Worm (Caenorhabditis elegans) whole organism, early embryonic: Measurements from ENCODE around the gene F45H10.5.

Experiments used
- B0310.2 ChIP-seq: sonication (generic microtip); optimal IDR thresholded peaks from 2 replicates; lab custom pipeline; 2016; ENCODE audit warnings: mild to moderate bottlenecking, missing genetic modification characterization, missing compliant biosample characterization
- F13C5.2 ChIP-seq: sonication (generic microtip); optimal IDR thresholded peaks from 2 replicates; lab custom pipeline; 2017; ENCODE audit warnings: mild to moderate bottlenecking, missing genetic modification characterization, inconsistent platforms, missing compliant biosample characterization
- aly-1 ChIP-seq: sonication (generic microtip); optimal IDR thresholded peaks from 2 replicates; lab custom pipeline; 2016; ENCODE audit warnings: missing genetic modification characterization, missing compliant biosample characterization
- ama-1 ChIP-seq: fragments of 150-350 bp; optimal IDR thresholded peaks from 2 replicates; lab custom pipeline; 2014
- ceh-13 ChIP-seq: fragments of 200-800 bp; sonication (Bioruptor generic); optimal IDR thresholded peaks from 2 replicates; lab custom pipeline; 2018; ENCODE audit warnings: mild to moderate bottlenecking, missing genetic modification characterization, missing compliant biosample characterization
- ceh-36 ChIP-seq: sonication (generic microtip); optimal IDR thresholded peaks from 2 replicates; lab custom pipeline; 2016; ENCODE audit warnings: missing genetic modification characterization, inconsistent platforms, missing compliant biosample characterization
- ets-7 ChIP-seq: sonication (generic microtip); optimal IDR thresholded peaks from 2 replicates; lab custom pipeline; 2016; ENCODE audit warnings: missing genotype, missing genetic modification characterization, missing compliant biosample characterization
- flt-1 ChIP-seq: fragments of 200-800 bp; sonication (Bioruptor generic); IDR thresholded peaks from 2 replicates; pipeline ENCODE4 v1.3.6; 2022; ENCODE audit warnings: missing genetic modification characterization, missing compliant biosample characterization
- hmg-4 ChIP-seq: fragments of 200-800 bp; sonication (Bioruptor generic); optimal IDR thresholded peaks from 2 replicates; lab custom pipeline; 2018; ENCODE audit warnings: mild to moderate bottlenecking, missing genetic modification characterization, missing compliant biosample characterization
- pes-1 ChIP-seq: fragments of 200-800 bp; sonication (Bioruptor generic); IDR thresholded peaks from 2 replicates; pipeline ENCODE4 v1.3.6; 2022; ENCODE audit warnings: missing genetic modification reagents, missing genetic modification characterization, missing compliant biosample characterization
- scrt-1 ChIP-seq: fragments of 200-800 bp; sonication (Bioruptor generic); IDR thresholded peaks from 2 replicates; pipeline ENCODE4 v1.3.6; 2022; ENCODE audit warnings: missing genetic modification characterization, missing compliant biosample characterization
- sea-1 ChIP-seq: fragments of 200-800 bp; sonication (Bioruptor generic); conservative IDR thresholded peaks from 2 replicates; pipeline ENCODE4 v1.3.6; 2022; ENCODE audit warnings: missing genetic modification characterization, missing compliant biosample characterization
- tbx-37 ChIP-seq: fragments of 200-800 bp; sonication (Bioruptor generic); conservative IDR thresholded peaks from 2 replicates; pipeline ENCODE4 v1.3.6; 2022; ENCODE audit warnings: missing genetic modification reagents, missing genetic modification characterization, missing compliant biosample characterization
- tra-4 ChIP-seq: sonication (generic microtip); optimal IDR thresholded peaks from 2 replicates; lab custom pipeline; 2017; ENCODE audit warnings: missing genetic modification characterization, missing compliant biosample characterization

DNA sequence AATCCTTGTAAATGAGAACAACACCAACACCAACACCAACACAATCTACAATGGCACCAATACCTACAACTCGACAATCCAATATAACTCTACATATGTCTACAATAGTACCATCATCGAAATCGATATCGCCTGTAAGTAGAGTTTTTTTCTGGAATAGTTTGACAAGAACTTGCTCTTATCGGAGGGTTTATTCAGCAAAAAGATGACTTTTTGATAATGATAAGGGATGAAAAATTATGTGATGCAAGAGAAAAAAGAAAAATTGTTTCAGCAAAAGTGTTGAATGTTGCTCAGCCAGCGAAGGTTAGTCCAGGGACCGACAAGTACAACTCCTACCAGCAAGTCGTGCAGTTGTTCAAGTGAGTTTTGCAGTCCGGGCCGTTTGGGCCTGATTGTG is 6.9 kb downstream of the F45H10.5 start:
- no peak for TF ChIP-seq tbx-37 (GFP tag; lab: Robert Waterston, UW)
- TF ChIP-seq scrt-1: no peak
- TF ChIP-seq ama-1 (lab: Kevin White, UChicago): no peak
- TF ChIP-seq tra-4 (tag; lab: Kevin White, UChicago): no peak
- no peak for TF ChIP-seq pes-1
- TF ChIP-seq F13C5.2 (tag; lab: Kevin White, UChicago): no peak
- TF ChIP-seq aly-1 (tag; lab: Kevin White, UChicago): no peak
- TF ChIP-seq flt-1 (GFP tag; lab: Robert Waterston, UW): no peak
- TF ChIP-seq sea-1 (GFP tag; lab: Robert Waterston, UW): no peak
- no peak for TF ChIP-seq B0310.2 (tag; lab: Kevin White, UChicago)
- no peak for TF ChIP-seq hmg-4 (GFP tag; lab: Kevin White, UChicago)
- TF ChIP-seq ceh-13: no peak
- no peak for TF ChIP-seq ets-7 (tag; lab: Kevin White, UChicago)
- TF ChIP-seq ceh-36 (tag; lab: Kevin White, UChicago): no peak
